Worm (Caenorhabditis elegans) whole organism, L3 larva: ENCODE measurements around the gene C46C2.6.

ENCODE experiments used
- R02D3.7 ChIP-seq: fragments of 150-350 bp; optimal IDR thresholded peaks from 2 replicates; lab custom pipeline; 2014; ENCODE audit warnings: missing biosample characterization, missing genetic modification characterization
- ZK546.5 ChIP-seq: sonication (generic microtip); optimal IDR thresholded peaks from 2 replicates; lab custom pipeline; 2017; ENCODE audit warnings: missing biosample characterization, missing genetic modification characterization
- aly-2 ChIP-seq: fragments of 150-350 bp; optimal IDR thresholded peaks from 2 replicates; lab custom pipeline; 2014; ENCODE audit warnings: missing biosample characterization, missing genetic modification characterization
- ceh-16 ChIP-seq: sonication (generic microtip); optimal IDR thresholded peaks from 2 replicates; lab custom pipeline; 2017; ENCODE audit warnings: missing biosample characterization, missing genetic modification characterization
- ceh-82 ChIP-seq: fragments of 150-350 bp; optimal IDR thresholded peaks from 2 replicates; lab custom pipeline; 2014; ENCODE audit warnings: missing biosample characterization, missing genetic modification characterization
- ceh-9 ChIP-seq: sonication (generic microtip); optimal IDR thresholded peaks from 2 replicates; lab custom pipeline; 2018; ENCODE audit warnings: missing biosample characterization, missing genetic modification characterization
- daf-12 ChIP-seq: fragments of 150-350 bp; optimal IDR thresholded peaks from 2 replicates; lab custom pipeline; 2014; ENCODE audit warnings: missing biosample characterization, missing genetic modification reagents, missing genetic modification characterization
- egl-27 ChIP-seq: sonication (generic microtip); optimal IDR thresholded peaks from 4 replicates; lab custom pipeline; 2017; ENCODE audit warnings: missing biosample characterization, missing genetic modification reagents, missing genetic modification characterization
- egl-5 ChIP-seq: fragments of 150-350 bp; optimal IDR thresholded peaks from 2 replicates; lab custom pipeline; 2017; ENCODE audit warnings: missing biosample characterization, missing genetic modification reagents, missing genetic modification characterization, inconsistent platforms
- elt-1 ChIP-seq: fragments of 150-350 bp; optimal IDR thresholded peaks from 2 replicates; lab custom pipeline; 2014; ENCODE audit warnings: missing biosample characterization, missing genetic modification characterization
- elt-2 ChIP-seq: sonication (generic microtip); optimal IDR thresholded peaks from 2 replicates; lab custom pipeline; 2016; ENCODE audit warnings: missing genetic modification reagents, mild to moderate bottlenecking, missing genetic modification characterization, missing compliant biosample characterization
- elt-3 ChIP-seq, 3 experiments: fragments of 150-350 bp in 1 of 3; sonication (generic microtip) in 2 of 3; optimal IDR thresholded peaks; 2 replicates in 2 of 3; 4 replicates in 1 of 3; lab custom pipeline; 2014 to 2017; ENCODE audit warnings: missing biosample characterization in 3 of 3, missing genetic modification characterization in 3 of 3
- eor-1 ChIP-seq, 2 experiments: fragments of 150-350 bp; optimal IDR thresholded peaks; 2 replicates each; lab custom pipeline; 2014 to 2018; ENCODE audit warnings: missing biosample characterization in 2 of 2, missing genetic modification characterization in 2 of 2
- fkh-2 ChIP-seq: fragments of 150-350 bp; optimal IDR thresholded peaks from 2 replicates; lab custom pipeline; 2014; ENCODE audit warnings: missing biosample characterization, missing genetic modification reagents, missing genetic modification characterization
- fos-1 ChIP-seq: fragments of 150-350 bp; optimal IDR thresholded peaks from 2 replicates; lab custom pipeline; 2014; ENCODE audit warnings: missing biosample characterization, missing genetic modification characterization
- hmg-11 ChIP-seq: sonication (generic microtip); optimal IDR thresholded peaks from 2 replicates; lab custom pipeline; 2016; ENCODE audit warnings: missing genetic modification characterization, missing compliant biosample characterization
- jun-1 ChIP-seq: fragments of 150-350 bp; optimal IDR thresholded peaks from 2 replicates; lab custom pipeline; 2014; ENCODE audit warnings: missing biosample characterization, missing genetic modification reagents, missing genetic modification characterization
- lin-39 ChIP-seq: fragments of 150-350 bp; optimal IDR thresholded peaks from 2 replicates; lab custom pipeline; 2018; ENCODE audit warnings: missing biosample characterization, missing genetic modification reagents, missing genetic modification characterization
- lsy-12 ChIP-seq: sonication (generic microtip); optimal IDR thresholded peaks from 2 replicates; lab custom pipeline; 2016; ENCODE audit warnings: mild to moderate bottlenecking, missing genetic modification characterization, missing compliant biosample characterization
- mdl-1 ChIP-seq: fragments of 150-350 bp; optimal IDR thresholded peaks from 2 replicates; lab custom pipeline; 2014; ENCODE audit warnings: missing biosample characterization, missing genetic modification characterization
- mml-1 ChIP-seq: fragments of 150-350 bp; sonication (generic microtip); optimal IDR thresholded peaks from 3 replicates; lab custom pipeline; 2014; ENCODE audit warnings: missing biosample characterization, missing genetic modification characterization
- nfya-1 ChIP-seq: sonication (generic microtip); optimal IDR thresholded peaks from 2 replicates; lab custom pipeline; 2017; ENCODE audit warnings: missing genetic modification characterization, mild to moderate bottlenecking, missing compliant biosample characterization, antibody characterized with exemption, moderate library complexity; ENCODE audit not compliant: insufficient read depth
- nhr-11 ChIP-seq: fragments of 150-350 bp; optimal IDR thresholded peaks from 2 replicates; lab custom pipeline; 2014; ENCODE audit warnings: missing biosample characterization, missing genetic modification characterization
- nhr-12 ChIP-seq: fragments of 150-350 bp; optimal IDR thresholded peaks from 2 replicates; lab custom pipeline; 2014; ENCODE audit warnings: missing biosample characterization, missing genetic modification characterization
- nhr-23 ChIP-seq: fragments of 150-350 bp; optimal IDR thresholded peaks from 2 replicates; lab custom pipeline; 2014; ENCODE audit warnings: missing biosample characterization, missing genetic modification reagents, missing genetic modification characterization
- nhr-25 ChIP-seq: sonication (generic microtip); optimal IDR thresholded peaks from 2 replicates; lab custom pipeline; 2017; ENCODE audit warnings: missing biosample characterization, missing genetic modification characterization
- nhr-28 ChIP-seq: fragments of 150-350 bp; optimal IDR thresholded peaks from 2 replicates; lab custom pipeline; 2014; ENCODE audit warnings: missing biosample characterization, missing genetic modification characterization
- nhr-43 ChIP-seq: sonication (generic microtip); optimal IDR thresholded peaks from 2 replicates; lab custom pipeline; 2016; ENCODE audit warnings: mild to moderate bottlenecking, missing genetic modification characterization, missing compliant biosample characterization; ENCODE audit not compliant: poor library complexity, severe bottlenecking
- nhr-67 ChIP-seq: fragments of 150-350 bp; optimal IDR thresholded peaks from 2 replicates; lab custom pipeline; 2014; ENCODE audit warnings: missing biosample characterization, missing genetic modification characterization
- nhr-76 ChIP-seq: fragments of 150-350 bp; sonication (generic microtip); optimal IDR thresholded peaks from 5 replicates; lab custom pipeline; 2014; ENCODE audit warnings: missing biosample characterization, missing genetic modification characterization
- nhr-77 ChIP-seq: fragments of 150-350 bp; optimal IDR thresholded peaks from 2 replicates; lab custom pipeline; 2014; ENCODE audit warnings: missing biosample characterization, missing genetic modification characterization
- pha-4 ChIP-seq: fragments of 150-350 bp; optimal IDR thresholded peaks from 2 replicates; lab custom pipeline; 2014; ENCODE audit warnings: missing biosample characterization, missing genetic modification reagents, missing genetic modification characterization
- pqm-1 ChIP-seq: fragments of 150-350 bp; optimal IDR thresholded peaks from 2 replicates; lab custom pipeline; 2017; ENCODE audit warnings: missing biosample characterization, missing genetic modification characterization, inconsistent platforms
- sea-2 ChIP-seq: fragments of 150-350 bp; sonication (generic microtip); optimal IDR thresholded peaks from 4 replicates; lab custom pipeline; 2014; ENCODE audit warnings: missing biosample characterization, missing genetic modification reagents, missing genetic modification characterization
- skn-1 ChIP-seq: fragments of 150-350 bp; optimal IDR thresholded peaks from 2 replicates; lab custom pipeline; 2014; ENCODE audit warnings: missing biosample characterization, missing genetic modification characterization
- snpc-4 ChIP-seq: fragments of 150-350 bp; optimal IDR thresholded peaks from 2 replicates; lab custom pipeline; 2014; ENCODE audit warnings: missing biosample characterization, missing genetic modification characterization
- unc-39 ChIP-seq: sonication (generic microtip); optimal IDR thresholded peaks from 4 replicates; lab custom pipeline; 2017; ENCODE audit warnings: missing biosample characterization, missing genetic modification characterization
- unc-62 ChIP-seq: fragments of 150-350 bp; sonication (generic microtip); optimal IDR thresholded peaks from 4 replicates; lab custom pipeline; 2014; ENCODE audit warnings: missing biosample characterization, missing genetic modification reagents, missing genetic modification characterization
- ztf-11 ChIP-seq: fragments of 150-350 bp; optimal IDR thresholded peaks from 2 replicates; lab custom pipeline; 2014; ENCODE audit warnings: missing biosample characterization, missing genetic modification characterization
- ztf-4 ChIP-seq: fragments of 150-350 bp; optimal IDR thresholded peaks from 2 replicates; lab custom pipeline; 2014; ENCODE audit warnings: missing biosample characterization, missing genetic modification characterization

C46C2.6 gene

ce11 chrIV:9216956-9217355, 4.7 kb downstream of the C46C2.6 start:
- TF ChIP-seq nhr-28 (tag; lab: Kevin White, UChicago), result no peak
- no peak for TF ChIP-seq nhr-43 (tag; lab: Kevin White, UChicago)
- no peak for TF ChIP-seq unc-62
- TF ChIP-seq ztf-4 (tag; lab: Kevin White, UChicago), result no peak
- no peak for TF ChIP-seq skn-1
- no peak for TF ChIP-seq nhr-25 (tag; lab: Kevin White, UChicago)
- TF ChIP-seq eor-1 (tag; optimal IDR thresholded peaks at IDR 0.05; lab: Kevin White, UChicago), result no peak
- no peak for TF ChIP-seq sea-2 (GFP tag; lab: Kevin White, UChicago)
- no peak for TF ChIP-seq ztf-11 (tag; lab: Kevin White, UChicago)
- no peak for TF ChIP-seq egl-27 (tag; lab: Kevin White, UChicago)
- no peak for TF ChIP-seq elt-3 (tag; optimal IDR thresholded peaks at IDR 0.05; lab: Kevin White, UChicago)
- peak; percentile 25 for TF ChIP-seq pqm-1 (tag; lab: Kevin White, UChicago)
- TF ChIP-seq nhr-23 (tag; lab: Kevin White, UChicago), result no peak
- peak; percentile 70 for TF ChIP-seq elt-2 (tag; lab: Kevin White, UChicago)
- no peak for TF ChIP-seq egl-5 (tag; lab: Kevin White, UChicago)
- no peak for TF ChIP-seq ceh-82 (tag; lab: Kevin White, UChicago)
- no peak for TF ChIP-seq lsy-12 (tag; lab: Kevin White, UChicago)
- no peak for TF ChIP-seq mdl-1

- no peak for TF ChIP-seq elt-3 (tag; optimal IDR thresholded peaks at IDR 0.05; lab: Kevin White, UChicago)
- no peak for TF ChIP-seq nhr-76 (tag; lab: Kevin White, UChicago)
- no peak for TF ChIP-seq fkh-2
- TF ChIP-seq ceh-16 (tag; lab: Kevin White, UChicago), result no peak
- TF ChIP-seq ZK546.5, result no peak
- no peak for TF ChIP-seq daf-12 (tag; lab: Kevin White, UChicago)
- TF ChIP-seq ceh-82 (tag; lab: Kevin White, UChicago), result no peak
- TF ChIP-seq egl-5 (tag; lab: Kevin White, UChicago), result no peak
- no peak for TF ChIP-seq ceh-9
- no peak for TF ChIP-seq egl-27 (tag; lab: Kevin White, UChicago)
- TF ChIP-seq pha-4 (tag; lab: Kevin White, UChicago), result no peak
- no peak for TF ChIP-seq aly-2
- TF ChIP-seq nhr-12 (tag; lab: Kevin White, UChicago), result no peak
- no peak for TF ChIP-seq eor-1 (tag; optimal IDR thresholded peaks at IDR 0.05; lab: Kevin White, UChicago)
- TF ChIP-seq sea-2 (GFP tag; lab: Kevin White, UChicago), result no peak
- no peak for TF ChIP-seq skn-1
- TF ChIP-seq elt-1 (tag; lab: Kevin White, UChicago), result no peak
- TF ChIP-seq hmg-11 (tag; lab: Kevin White, UChicago), result no peak
- TF ChIP-seq, all 47 proteins: peak for 0
Measured at ce11 chrIV:9217426-9217825, 5.2 kb downstream of the C46C2.6 start, which contains the start of gene C46C2.2. C46C2.2 (plus strand) TSS chrIV:9217726.

- TF ChIP-seq ceh-82 (tag; lab: Kevin White, UChicago), result no peak
- no peak for TF ChIP-seq fos-1 (tag; lab: Kevin White, UChicago)
- no peak for TF ChIP-seq nfya-1
- TF ChIP-seq mml-1 (tag; lab: Kevin White, UChicago), result no peak
- TF ChIP-seq nhr-11 (tag; lab: Kevin White, UChicago), result no peak
- TF ChIP-seq elt-1 (tag; lab: Kevin White, UChicago), result no peak
- TF ChIP-seq nhr-76 (tag; lab: Kevin White, UChicago), result no peak
Measured at ce11 chrIV:9218415-9218814, 6.2 kb downstream of the C46C2.6 start.

ce11 chrIV:9224825-9225224, 12.6 kb downstream of the C46C2.6 start, which contains the start of gene C46C2.3:
C46C2.3 (plus strand) TSS chrIV:9225125.
- TF ChIP-seq ztf-11 (tag; lab: Kevin White, UChicago), result no peak
- no peak for TF ChIP-seq nhr-76 (tag; lab: Kevin White, UChicago)
- no peak for TF ChIP-seq ceh-16 (tag; lab: Kevin White, UChicago)
- no peak for TF ChIP-seq nhr-11 (tag; lab: Kevin White, UChicago)
- no peak for TF ChIP-seq egl-27 (tag; lab: Kevin White, UChicago)
- TF ChIP-seq hmg-11 (tag; lab: Kevin White, UChicago), result no peak
- no peak for TF ChIP-seq elt-1 (tag; lab: Kevin White, UChicago)

- TF ChIP-seq ceh-82 (tag; lab: Kevin White, UChicago), result no peak
- no peak for TF ChIP-seq snpc-4 (tag; lab: Kevin White, UChicago)
- TF ChIP-seq ztf-11 (tag; lab: Kevin White, UChicago), result no peak
- TF ChIP-seq ztf-4 (tag; lab: Kevin White, UChicago), result no peak
- TF ChIP-seq nhr-67 (tag; lab: Kevin White, UChicago), result no peak
- no peak for TF ChIP-seq jun-1 (tag; lab: Kevin White, UChicago)
- no peak for TF ChIP-seq lsy-12 (tag; lab: Kevin White, UChicago)
- TF ChIP-seq nhr-76 (tag; lab: Kevin White, UChicago), result no peak
- TF ChIP-seq unc-39 (tag; lab: Kevin White, UChicago), result no peak
- TF ChIP-seq fos-1 (tag; lab: Kevin White, UChicago), result no peak
- TF ChIP-seq lin-39, result no peak
- no peak for TF ChIP-seq elt-2 (tag; lab: Kevin White, UChicago)
- no peak for TF ChIP-seq mdl-1
- TF ChIP-seq fkh-2, result no peak
- TF ChIP-seq nhr-77, result no peak
- no peak for TF ChIP-seq R02D3.7 (tag; lab: Kevin White, UChicago)
Measured at ce11 chrIV:9227650-9228049, 15.4 kb downstream of the C46C2.6 start.
